Worm (Caenorhabditis elegans) whole organism, L4 larva: ENCODE results near the gene lact-8.

Experiments used
- F44E2.7 ChIP-seq: fragments of 200-800 bp; sonication (Bioruptor generic); IDR thresholded peaks from 2 replicates; pipeline ENCODE4 v2.1.2; 2022; ENCODE audit warnings: missing genetic modification characterization, missing compliant biosample characterization
- aha-1 ChIP-seq: fragments of 150-350 bp; peaks from one replicate; lab custom pipeline; 2014; ENCODE audit warnings: missing biosample characterization, missing genetic modification characterization
- ama-1 ChIP-seq: fragments of 150-350 bp; optimal IDR thresholded peaks from 2 replicates; lab custom pipeline; 2014; ENCODE audit warnings: inconsistent platforms, mixed read lengths
- attf-4 ChIP-seq: sonication (generic microtip); optimal IDR thresholded peaks from 3 replicates; lab custom pipeline; 2017; ENCODE audit warnings: missing biosample characterization, missing genetic modification characterization
- egl-27 ChIP-seq: sonication (generic microtip); optimal IDR thresholded peaks from 3 replicates; lab custom pipeline; 2017; ENCODE audit warnings: missing biosample characterization, missing genetic modification reagents, missing genetic modification characterization
- hmg-1.1 ChIP-seq: fragments of 200-800 bp; sonication (Bioruptor generic); IDR thresholded peaks from 2 replicates; pipeline ENCODE4 v1.3.6; 2022; ENCODE audit warnings: missing genetic modification reagents, missing genetic modification characterization, missing compliant biosample characterization
- lin-15B ChIP-seq: fragments of 150-350 bp; sonication (generic microtip); optimal IDR thresholded peaks from 3 replicates; lab custom pipeline; 2014; ENCODE audit warnings: missing biosample characterization, missing genetic modification characterization
- lin-39 ChIP-seq: fragments of 150-350 bp; optimal IDR thresholded peaks from 2 replicates; lab custom pipeline; 2014; ENCODE audit warnings: missing biosample characterization, missing genetic modification reagents, missing genetic modification characterization
- mep-1 ChIP-seq: fragments of 150-350 bp; sonication (generic microtip); optimal IDR thresholded peaks from 3 replicates; lab custom pipeline; 2014; ENCODE audit warnings: missing biosample characterization, missing genetic modification characterization
- mes-2 ChIP-seq: sonication (generic microtip); optimal IDR thresholded peaks from 2 replicates; lab custom pipeline; 2016; ENCODE audit warnings: missing genotype, mild to moderate bottlenecking, missing genetic modification characterization, missing compliant biosample characterization; ENCODE audit not compliant: poor library complexity, severe bottlenecking
- nhr-11 ChIP-seq: fragments of 150-350 bp; optimal IDR thresholded peaks from 2 replicates; lab custom pipeline; 2014; ENCODE audit warnings: missing biosample characterization, missing genetic modification characterization
- pqm-1 ChIP-seq: sonication (generic microtip); optimal IDR thresholded peaks from 2 replicates; lab custom pipeline; 2017; ENCODE audit warnings: missing biosample characterization, missing genetic modification characterization
- set-16 ChIP-seq: fragments of 200-800 bp; sonication (Bioruptor generic); IDR thresholded peaks from 2 replicates; pipeline ENCODE4 v1.3.6; 2022; ENCODE audit warnings: missing genetic modification reagents, missing genetic modification characterization, missing compliant biosample characterization
- vab-7 ChIP-seq: fragments of 200-800 bp; sonication (Bioruptor generic); IDR thresholded peaks from 2 replicates; pipeline ENCODE4 v1.3.6; 2022; ENCODE audit warnings: missing genetic modification reagents, missing genetic modification characterization, missing compliant biosample characterization

DNA sequence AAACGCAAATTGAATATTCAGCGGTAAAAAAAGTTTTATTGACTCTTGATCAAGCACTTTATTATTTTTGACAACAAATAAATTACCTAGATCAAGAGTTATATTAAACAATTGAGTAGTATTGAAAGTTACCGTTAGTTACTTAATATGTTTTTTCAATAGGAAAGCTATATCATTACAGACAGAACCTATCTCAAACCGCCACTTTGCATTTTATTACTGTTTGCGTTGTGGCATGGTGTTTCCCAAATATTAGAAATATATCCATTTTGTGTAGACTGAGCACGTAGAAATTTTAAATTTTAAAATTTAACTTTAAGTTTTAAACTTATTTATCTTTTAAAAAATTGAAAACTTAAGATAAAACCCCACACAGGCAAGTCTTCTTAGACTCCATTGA lies 11.0 kb upstream of the lact-8 start:
- TF ChIP-seq lin-39 (tag; lab: Kevin White, UChicago) (no peak), mes-2 (no peak), hmg-1.1 (GFP tag; lab: Robert Waterston, UW) (no peak), aha-1 (no peak), F44E2.7 (no peak), lin-15B (no peak), mep-1 (tag; lab: Kevin White, UChicago) (no peak), pqm-1 (tag; lab: Kevin White, UChicago) (no peak), set-16 (no peak), egl-27 (tag; lab: Kevin White, UChicago) (no peak), vab-7 (GFP tag; lab: Robert Waterston, UW) (no peak), attf-4 (no peak), nhr-11 (tag; lab: Kevin White, UChicago) (no peak), ama-1 (no peak)
